Worm (Caenorhabditis elegans) whole organism, midembryonic: Measurements from ENCODE around the gene mdt-8.

ENCODE experiments used
- T22C8.4 ChIP-seq: fragments of 200-800 bp; sonication (Bioruptor generic); IDR thresholded peaks from 2 replicates; pipeline ENCODE4 v1.3.6; 2022; ENCODE audit warnings: missing genetic modification characterization, missing compliant biosample characterization
- cog-1 ChIP-seq: sonication (generic microtip); optimal IDR thresholded peaks from 2 replicates; lab custom pipeline; 2016; ENCODE audit warnings: missing genetic modification characterization, missing compliant biosample characterization
- flt-1 ChIP-seq: fragments of 200-800 bp; sonication (Bioruptor generic); IDR thresholded peaks from 2 replicates; pipeline ENCODE4 v1.3.6; 2022; ENCODE audit warnings: missing genetic modification characterization, missing compliant biosample characterization
- klf-2 ChIP-seq: fragments of 200-800 bp; sonication (Bioruptor generic); conservative IDR thresholded peaks from 2 replicates; pipeline ENCODE4 v1.3.6; 2022; ENCODE audit warnings: missing genetic modification reagents, missing genetic modification characterization, missing compliant biosample characterization
- med-1 ChIP-seq: sonication (generic microtip); optimal IDR thresholded peaks from 2 replicates; lab custom pipeline; 2017; ENCODE audit warnings: missing genetic modification characterization, mild to moderate bottlenecking, missing compliant biosample characterization, antibody characterized with exemption, missing genetic modification reagents; ENCODE audit not compliant: insufficient read depth
- ref-1 ChIP-seq: fragments of 200-800 bp; sonication (Bioruptor generic); conservative IDR thresholded peaks from 2 replicates; pipeline ENCODE4 v1.3.6; 2022; ENCODE audit warnings: missing genetic modification reagents, missing genetic modification characterization, missing compliant biosample characterization
- tab-1 ChIP-seq: fragments of 200-800 bp; sonication (Bioruptor generic); IDR thresholded peaks from 2 replicates; pipeline ENCODE4 v1.3.6; 2022; ENCODE audit warnings: missing genetic modification characterization, missing compliant biosample characterization
- ztf-23 ChIP-seq: fragments of 200-800 bp; sonication (Bioruptor generic); IDR thresholded peaks from 2 replicates; pipeline ENCODE4 v1.3.6; 2022; ENCODE audit warnings: missing genetic modification reagents, missing genetic modification characterization, missing compliant biosample characterization
- ztf-29 ChIP-seq: fragments of 200-800 bp; sonication (Bioruptor generic); IDR thresholded peaks from 2 replicates; pipeline ENCODE4 v1.3.6; 2022; ENCODE audit warnings: missing genetic modification reagents, missing genetic modification characterization, missing compliant biosample characterization

mdt-8 gene

ce11 chrII:11496767-11497166, 36.8 kb downstream of the mdt-8 start, which contains the start of gene emc-5:
TSS of gene emc-5 (plus strand) at chrII:11496780.
- no peak for TF ChIP-seq flt-1 (GFP tag; lab: Robert Waterston, UW)
- TF ChIP-seq med-1 = no peak
- no peak for TF ChIP-seq ref-1 (GFP tag; lab: Robert Waterston, UW)
- no peak for TF ChIP-seq tab-1 (GFP tag; lab: Robert Waterston, UW)
- TF ChIP-seq klf-2 = no peak
- no peak for TF ChIP-seq ztf-23
- no peak for TF ChIP-seq cog-1 (tag; lab: Kevin White, UChicago)
- TF ChIP-seq T22C8.4 (GFP tag; lab: Robert Waterston, UW) = no peak
- no peak for TF ChIP-seq ztf-29 (GFP tag; lab: Robert Waterston, UW)

- no peak for TF ChIP-seq ref-1 (GFP tag; lab: Robert Waterston, UW)
- TF ChIP-seq tab-1 (GFP tag; lab: Robert Waterston, UW) = no peak
- TF ChIP-seq T22C8.4 (GFP tag; lab: Robert Waterston, UW) = no peak
- TF ChIP-seq flt-1 (GFP tag; lab: Robert Waterston, UW) = no peak
- no peak for TF ChIP-seq cog-1 (tag; lab: Kevin White, UChicago)
- no peak for TF ChIP-seq med-1
- no peak for TF ChIP-seq klf-2
- no peak for TF ChIP-seq ztf-29 (GFP tag; lab: Robert Waterston, UW)
- no peak for TF ChIP-seq ztf-23
These were observed 37.8 kb downstream of the mdt-8 start for ce11 chrII:11495806-11496205.

ce11 chrII:11495307-11495706, 38.3 kb downstream of the mdt-8 start, which contains the start of the genes ooc-3 and B0334.4:
TSS of gene ooc-3 (minus strand) at chrII:11495321.
TSS of gene B0334.4 (plus strand) at chrII:11495692.
- TF ChIP-seq ztf-23 (no peak), tab-1 (GFP tag; lab: Robert Waterston, UW) (no peak)

ce11 chrII:11492843-11493242, 40.8 kb downstream of the mdt-8 start, which contains the start of gene hacl-1:
TSS of gene hacl-1 (minus strand) at chrII:11492963.
- TF ChIP-seq med-1 (no peak), flt-1 (GFP tag; lab: Robert Waterston, UW) (no peak)

- TF ChIP-seq ref-1 (GFP tag; lab: Robert Waterston, UW) (no peak), tab-1 (GFP tag; lab: Robert Waterston, UW) (no peak), med-1 (no peak), klf-2 (no peak), ztf-23 (no peak), cog-1 (tag; lab: Kevin White, UChicago) (no peak), flt-1 (GFP tag; lab: Robert Waterston, UW) (no peak), T22C8.4 (GFP tag; lab: Robert Waterston, UW) (no peak), ztf-29 (GFP tag; lab: Robert Waterston, UW) (no peak)
These were observed 45.6 kb downstream of the mdt-8 start, which contains the start of gene B0334.13 for ce11 chrII:11487999-11488398. TSS of gene B0334.13 (plus strand) at chrII:11488299.

- TF ChIP-seq T22C8.4 (GFP tag; lab: Robert Waterston, UW) (no peak), ztf-23 (no peak), cog-1 (tag; lab: Kevin White, UChicago) (no peak), tab-1 (GFP tag; lab: Robert Waterston, UW) (no peak), klf-2 (no peak), med-1 (no peak), ref-1 (GFP tag; lab: Robert Waterston, UW) (no peak), flt-1 (GFP tag; lab: Robert Waterston, UW) (no peak), ztf-29 (GFP tag; lab: Robert Waterston, UW) (no peak)
These were observed 46.9 kb downstream of the mdt-8 start, which contains the start of gene ttr-18 for ce11 chrII:11486698-11487234. TSS of gene ttr-18 (minus strand) at chrII:11486748.

ce11 chrII:11485200-11485599, 48.4 kb downstream of the mdt-8 start, which contains the start of gene twk-5:
TSS of gene twk-5 (minus strand) at chrII:11485300.
- TF ChIP-seq T22C8.4 (GFP tag; lab: Robert Waterston, UW) = no peak
- TF ChIP-seq ztf-29 (GFP tag; lab: Robert Waterston, UW) = no peak
- no peak for TF ChIP-seq tab-1 (GFP tag; lab: Robert Waterston, UW)
- no peak for TF ChIP-seq med-1
- TF ChIP-seq klf-2 = no peak

ce11 chrII:11484600-11484999, 49.0 kb downstream of the mdt-8 start:
- TF ChIP-seq tab-1 (GFP tag; lab: Robert Waterston, UW) (peak; percentile 99), flt-1 (GFP tag; lab: Robert Waterston, UW) (peak; percentile 98), ref-1 (GFP tag; lab: Robert Waterston, UW) (peak; percentile 94), ztf-29 (GFP tag; lab: Robert Waterston, UW) (peak; percentile 95), T22C8.4 (GFP tag; lab: Robert Waterston, UW) (peak; percentile 96), klf-2 (peak; percentile 98), ztf-23 (peak; percentile 96), cog-1 (tag; lab: Kevin White, UChicago) (peak; percentile 93), med-1 (peak; percentile 85)

ce11 chrII:11479076-11479475, 54.5 kb downstream of the mdt-8 start, which contains the start of gene W02B12.12:
TSS of gene W02B12.12 (minus strand) at chrII:11479176.
- TF ChIP-seq T22C8.4 (GFP tag; lab: Robert Waterston, UW) = no peak
- no peak for TF ChIP-seq med-1
- TF ChIP-seq flt-1 (GFP tag; lab: Robert Waterston, UW) = no peak
